Fruit fly (Drosophila melanogaster): ENCODE results near the gene Epg5.

Gene Epg5

DNA sequence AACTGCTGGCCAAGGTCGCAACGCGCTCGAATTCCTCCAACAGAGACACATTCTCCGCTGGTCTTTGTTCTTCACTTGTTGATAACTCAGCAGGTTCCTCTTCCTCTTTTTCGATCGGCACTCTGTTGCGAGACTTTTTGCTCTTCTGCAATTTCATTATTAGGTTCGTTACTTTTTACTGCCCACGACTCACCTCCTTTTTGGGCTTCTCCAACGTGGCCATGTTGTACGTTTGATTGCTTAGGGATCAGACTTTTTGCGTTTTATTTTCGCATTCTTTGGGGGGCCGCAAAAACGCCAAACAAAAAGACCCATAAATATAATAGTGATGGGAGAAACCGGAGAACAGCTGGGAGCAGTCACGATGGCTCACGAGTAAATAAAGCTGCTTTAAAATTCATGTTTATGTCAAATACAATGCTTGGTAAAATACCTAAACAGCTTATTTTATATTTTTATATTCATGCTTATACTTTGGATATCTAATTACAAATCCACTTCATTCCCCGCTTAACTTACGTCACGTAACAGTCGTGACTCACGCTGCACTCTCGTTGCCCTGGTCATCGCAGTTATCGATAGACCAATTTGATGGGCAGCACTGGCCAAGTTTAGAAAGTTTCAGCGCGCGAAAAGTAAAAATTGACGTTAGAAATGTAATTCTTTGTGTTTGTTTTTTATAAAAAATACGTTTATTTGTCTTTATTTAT is at the start of gene Epg5 (continued):
- TF ChIP-seq Dad (GFP tag; optimal IDR thresholded peaks at IDR 0.05) (peak; percentile 69), Atf3 (GFP tag; optimal IDR thresholded peaks at IDR 0.05) (peak; percentile 63), Sry-δ (GFP tag; optimal IDR thresholded peaks at IDR 0.05) (peak; percentile 92), zen (tag; optimal IDR thresholded peaks at IDR 0.05) (no peak), CG10267 (tag; optimal IDR thresholded peaks at IDR 0.05) (peak; percentile 74), sens (GFP tag) (peak; percentile 95), cas (GFP tag; IDR thresholded peaks at IDR 0.05) (no peak), cato (GFP tag; optimal IDR thresholded peaks at IDR 0.05; ENCODE audit: borderline replicate concordance) (peak; percentile 52), CG12744 (GFP tag; optimal IDR thresholded peaks at IDR 0.05) (no peak), Chrac-16 (GFP tag; optimal IDR thresholded peaks at IDR 0.05) (peak; percentile 63), sqz (GFP tag; optimal IDR thresholded peaks at IDR 0.05) (no peak), fd102C (GFP tag; optimal IDR thresholded peaks at IDR 0.05) (no peak), cwo (GFP tag; optimal IDR thresholded peaks at IDR 0.05) (no peak), Bteb2 (GFP tag; optimal IDR thresholded peaks at IDR 0.05) (peak; percentile 65), CG5245 (GFP tag; optimal IDR thresholded peaks at IDR 0.05) (peak; percentile 32), lilli (GFP tag; optimal IDR thresholded peaks at IDR 0.05) (peak; percentile 89), wek (GFP tag; optimal IDR thresholded peaks at IDR 0.05) (no peak), CG8281 (tag; optimal IDR thresholded peaks at IDR 0.05) (no peak), Hand (GFP tag; optimal IDR thresholded peaks at IDR 0.05) (no peak), vnd (GFP tag; IDR thresholded peaks at IDR 0.05; ENCODE audit: partially characterized antibody) (peak; percentile 99), prd (optimal IDR thresholded peaks at IDR 0.05) (no peak), prd (GFP tag; IDR thresholded peaks at IDR 0.05) (peak; percentile 82), toy (GFP tag; IDR thresholded peaks at IDR 0.05) (no peak), zf30C (GFP tag; optimal IDR thresholded peaks at IDR 0.05) (no peak), tna (GFP tag; IDR thresholded peaks at IDR 0.05; ENCODE audit: partially characterized antibody) (peak; percentile 85), kah (GFP tag; optimal IDR thresholded peaks at IDR 0.05) (no peak), zen2 (GFP tag; IDR thresholded peaks at IDR 0.05; ENCODE audit: partially characterized antibody) (peak; percentile 95), Aef1 (GFP tag; IDR thresholded peaks at IDR 0.05) (peak; percentile 72), dm (GFP tag; optimal IDR thresholded peaks at IDR 0.05) (peak; percentile 45), CG4328 (GFP tag; optimal IDR thresholded peaks at IDR 0.05) (no peak), E2f1 (GFP tag; IDR thresholded peaks at IDR 0.05) (peak; percentile 71), abd-A (tag; optimal IDR thresholded peaks at IDR 0.05) (no peak), insv (GFP tag; optimal IDR thresholded peaks at IDR 0.05) (no peak), unc-4 (GFP tag; IDR thresholded peaks at IDR 0.05; ENCODE audit: partially characterized antibody) (peak; percentile 97), tgo (GFP tag; IDR thresholded peaks at IDR 0.05) (peak; percentile 69), CG13894 (tag; optimal IDR thresholded peaks at IDR 0.05) (no peak), CG13287 (GFP tag; IDR thresholded peaks at IDR 0.05; ENCODE audit: partially characterized antibody) (peak; percentile 99), CG10654 (GFP tag; optimal IDR thresholded peaks at IDR 0.05) (peak; percentile 58), h (optimal IDR thresholded peaks at IDR 0.05) (no peak), CG9215 (GFP tag; IDR thresholded peaks at IDR 0.05) (peak; percentile 77), Hr51 (GFP tag; optimal IDR thresholded peaks at IDR 0.05) (peak in 1 of 2 experiments; percentile 79), MTF-1 (GFP tag; optimal IDR thresholded peaks at IDR 0.05; ENCODE audit: borderline replicate concordance) (no peak), repo (GFP tag; optimal IDR thresholded peaks at IDR 0.05) (peak; percentile 38), chinmo (GFP tag; IDR thresholded peaks at IDR 0.05; ENCODE audit: partially characterized antibody) (peak; percentile 88; the same call in 3 of the 4 replicates), CG2199 (GFP tag; IDR thresholded peaks at IDR 0.05) (no peak), Dek (tag; optimal IDR thresholded peaks at IDR 0.05) (peak; percentile 59), Hsf (GFP tag; optimal IDR thresholded peaks at IDR 0.05) (peak; percentile 80), CG14710 (tag; optimal IDR thresholded peaks at IDR 0.05) (no peak), ems (GFP tag; optimal IDR thresholded peaks at IDR 0.05) (peak; percentile 86)

Measured in whole organism, embryonic.